Worm (Caenorhabditis elegans) whole organism, L3 larva: ENCODE data around the gene Y47D7A.6.

ENCODE experiments used
- ama-1 ChIP-seq: fragments of 150-350 bp; optimal IDR thresholded peaks from 2 replicates; lab custom pipeline; 2018
- egl-27 ChIP-seq: sonication (generic microtip); optimal IDR thresholded peaks from 4 replicates; lab custom pipeline; 2017; ENCODE audit warnings: missing biosample characterization, missing genetic modification reagents, missing genetic modification characterization
- elt-1 ChIP-seq: fragments of 150-350 bp; optimal IDR thresholded peaks from 2 replicates; lab custom pipeline; 2014; ENCODE audit warnings: missing biosample characterization, missing genetic modification characterization
- elt-2 ChIP-seq: sonication (generic microtip); optimal IDR thresholded peaks from 2 replicates; lab custom pipeline; 2016; ENCODE audit warnings: missing genetic modification reagents, mild to moderate bottlenecking, missing genetic modification characterization, missing compliant biosample characterization
- elt-3 ChIP-seq, 3 experiments: fragments of 150-350 bp in 1 of 3; sonication (generic microtip) in 2 of 3; optimal IDR thresholded peaks; 2 replicates in 2 of 3; 4 replicates in 1 of 3; lab custom pipeline; 2014 to 2017; ENCODE audit warnings: missing biosample characterization in 3 of 3, missing genetic modification characterization in 3 of 3
- fkh-10 ChIP-seq: sonication (generic microtip); optimal IDR thresholded peaks from 2 replicates; lab custom pipeline; 2017; ENCODE audit warnings: missing biosample characterization, missing genetic modification reagents, missing genetic modification characterization
- fos-1 ChIP-seq: fragments of 150-350 bp; optimal IDR thresholded peaks from 2 replicates; lab custom pipeline; 2014; ENCODE audit warnings: missing biosample characterization, missing genetic modification characterization
- jun-1 ChIP-seq: fragments of 150-350 bp; optimal IDR thresholded peaks from 2 replicates; lab custom pipeline; 2014; ENCODE audit warnings: missing biosample characterization, missing genetic modification reagents, missing genetic modification characterization
- lin-15B ChIP-seq: fragments of 150-350 bp; optimal IDR thresholded peaks from 2 replicates; lab custom pipeline; 2014; ENCODE audit warnings: missing biosample characterization, missing genetic modification characterization
- mdl-1 ChIP-seq: fragments of 150-350 bp; optimal IDR thresholded peaks from 2 replicates; lab custom pipeline; 2014; ENCODE audit warnings: missing biosample characterization, missing genetic modification characterization
- nhr-23 ChIP-seq: fragments of 150-350 bp; optimal IDR thresholded peaks from 2 replicates; lab custom pipeline; 2014; ENCODE audit warnings: missing biosample characterization, missing genetic modification reagents, missing genetic modification characterization
- nhr-237 ChIP-seq: fragments of 150-350 bp; optimal IDR thresholded peaks from 2 replicates; lab custom pipeline; 2014; ENCODE audit warnings: missing biosample characterization, missing genetic modification characterization
- nhr-43 ChIP-seq: sonication (generic microtip); optimal IDR thresholded peaks from 2 replicates; lab custom pipeline; 2016; ENCODE audit warnings: mild to moderate bottlenecking, missing genetic modification characterization, missing compliant biosample characterization; ENCODE audit not compliant: poor library complexity, severe bottlenecking
- nhr-76 ChIP-seq: fragments of 150-350 bp; sonication (generic microtip); optimal IDR thresholded peaks from 5 replicates; lab custom pipeline; 2014; ENCODE audit warnings: missing biosample characterization, missing genetic modification characterization
- nhr-77 ChIP-seq: fragments of 150-350 bp; optimal IDR thresholded peaks from 2 replicates; lab custom pipeline; 2014; ENCODE audit warnings: missing biosample characterization, missing genetic modification characterization
- pha-4 ChIP-seq: fragments of 150-350 bp; optimal IDR thresholded peaks from 2 replicates; lab custom pipeline; 2014; ENCODE audit warnings: missing biosample characterization, missing genetic modification reagents, missing genetic modification characterization
- sea-2 ChIP-seq: fragments of 150-350 bp; sonication (generic microtip); optimal IDR thresholded peaks from 4 replicates; lab custom pipeline; 2014; ENCODE audit warnings: missing biosample characterization, missing genetic modification reagents, missing genetic modification characterization
- skn-1 ChIP-seq: fragments of 150-350 bp; optimal IDR thresholded peaks from 2 replicates; lab custom pipeline; 2014; ENCODE audit warnings: missing biosample characterization, missing genetic modification characterization
- snpc-4 ChIP-seq: fragments of 150-350 bp; optimal IDR thresholded peaks from 2 replicates; lab custom pipeline; 2014; ENCODE audit warnings: missing biosample characterization, missing genetic modification characterization
- unc-39 ChIP-seq: sonication (generic microtip); optimal IDR thresholded peaks from 4 replicates; lab custom pipeline; 2017; ENCODE audit warnings: missing biosample characterization, missing genetic modification characterization
- unc-62 ChIP-seq: fragments of 150-350 bp; sonication (generic microtip); optimal IDR thresholded peaks from 4 replicates; lab custom pipeline; 2014; ENCODE audit warnings: missing biosample characterization, missing genetic modification reagents, missing genetic modification characterization

Y47D7A.6 gene

ce11 chrV:4371309-4371933 lies 46.6 kb downstream of the Y47D7A.6 start, which contains the start of the genes gmpr-1 and fipp-1 (continued):
- TF ChIP-seq ama-1 (lab: Kevin White, UChicago) = no peak

DNA sequence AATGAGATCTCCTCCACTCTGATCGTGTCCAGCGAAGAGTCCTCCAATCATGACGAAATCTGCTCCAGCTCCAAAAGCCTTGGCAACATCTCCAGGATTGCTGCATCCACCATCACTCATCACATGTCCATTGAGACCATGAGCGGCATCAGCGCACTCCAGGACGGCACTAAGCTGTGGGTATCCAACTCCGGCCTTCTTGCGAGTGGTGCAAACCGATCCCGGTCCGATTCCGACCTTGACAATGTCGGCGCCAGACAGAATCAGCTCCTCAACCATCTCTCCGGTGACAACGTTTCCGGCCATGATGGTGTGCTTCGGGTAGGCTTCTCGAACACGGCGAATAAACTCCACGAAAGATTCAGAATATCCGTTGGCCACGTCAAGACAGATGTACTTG lies 47.5 kb downstream of the Y47D7A.6 start:
- TF ChIP-seq sea-2 (no peak), nhr-76 (no peak), jun-1 (tag; lab: Kevin White, UChicago) (no peak), nhr-43 (tag; lab: Kevin White, UChicago) (no peak), nhr-23 (no peak), pha-4 (tag; lab: Kevin White, UChicago) (no peak), egl-27 (no peak), snpc-4 (tag; lab: Kevin White, UChicago) (no peak), unc-62 (GFP tag; lab: Kevin White, UChicago) (no peak), skn-1 (tag; lab: Kevin White, UChicago) (no peak), elt-3 (tag; optimal IDR thresholded peaks at IDR 0.05; lab: Kevin White, UChicago) (no peak), mdl-1 (no peak), lin-15B (no peak), elt-1 (tag; lab: Kevin White, UChicago) (no peak), fkh-10 (GFP tag; lab: Kevin White, UChicago) (no peak), elt-2 (tag; lab: Kevin White, UChicago) (no peak), nhr-237 (tag; lab: Kevin White, UChicago) (no peak), unc-39 (tag; lab: Kevin White, UChicago) (no peak), fos-1 (tag; lab: Kevin White, UChicago) (no peak), nhr-77 (no peak)
- TF ChIP-seq, all 47 proteins: peak for 0
